Worm (Caenorhabditis elegans) whole organism, L4 larva: ENCODE measurements around the gene col-101.

ENCODE experiments used
- F10B5.3 ChIP-seq: sonication (generic microtip); optimal IDR thresholded peaks from 2 replicates; lab custom pipeline; 2016; ENCODE audit warnings: mild to moderate bottlenecking, missing genetic modification characterization, missing compliant biosample characterization
- F49E8.2 ChIP-seq: sonication (generic microtip); optimal IDR thresholded peaks from 2 replicates; lab custom pipeline; 2016; ENCODE audit warnings: missing compliant biosample characterization, mild to moderate bottlenecking, missing genetic modification characterization, borderline replicate concordance
- Y48G9A.11 ChIP-seq: fragments of 200-800 bp; sonication (Bioruptor generic); IDR thresholded peaks from 2 replicates; pipeline ENCODE4 v1.3.6; 2022; ENCODE audit warnings: missing genetic modification reagents, missing genetic modification characterization, missing compliant biosample characterization
- aly-2 ChIP-seq: sonication (generic microtip); optimal IDR thresholded peaks from 2 replicates; lab custom pipeline; 2018; ENCODE audit warnings: missing biosample characterization, missing genetic modification characterization
- attf-4 ChIP-seq: sonication (generic microtip); optimal IDR thresholded peaks from 3 replicates; lab custom pipeline; 2017; ENCODE audit warnings: missing biosample characterization, missing genetic modification characterization
- ceh-20 ChIP-seq: fragments of 200-800 bp; sonication (Bioruptor generic); IDR thresholded peaks from 2 replicates; pipeline ENCODE4 v1.3.6; 2022; ENCODE audit warnings: missing genetic modification reagents, missing genetic modification characterization, missing compliant biosample characterization
- ceh-28 ChIP-seq: fragments of 150-350 bp; optimal IDR thresholded peaks from 2 replicates; lab custom pipeline; 2014; ENCODE audit warnings: missing biosample characterization, missing genetic modification reagents, missing genetic modification characterization
- ceh-32 ChIP-seq: sonication (generic microtip); optimal IDR thresholded peaks from 2 replicates; lab custom pipeline; 2016; ENCODE audit warnings: mild to moderate bottlenecking, missing genetic modification characterization, missing compliant biosample characterization; ENCODE audit not compliant: poor library complexity
- ceh-44 ChIP-seq: fragments of 200-800 bp; sonication (Bioruptor generic); IDR thresholded peaks from 2 replicates; pipeline ENCODE4 v1.3.6; 2022; ENCODE audit warnings: missing genetic modification reagents, missing genetic modification characterization, missing compliant biosample characterization
- ceh-62 ChIP-seq: sonication (generic microtip); optimal IDR thresholded peaks from 2 replicates; lab custom pipeline; 2017; ENCODE audit warnings: missing biosample characterization, missing genetic modification characterization
- ctbp-1 ChIP-seq: fragments of 200-800 bp; sonication (Bioruptor generic); IDR thresholded peaks from 2 replicates; pipeline ENCODE4 v1.3.6; 2022; ENCODE audit warnings: missing genetic modification reagents, missing genetic modification characterization, missing compliant biosample characterization
- daf-12 ChIP-seq: fragments of 150-350 bp; optimal IDR thresholded peaks from 2 replicates; lab custom pipeline; 2014; ENCODE audit warnings: missing biosample characterization, missing genetic modification reagents, missing genetic modification characterization
- daf-16 ChIP-seq, 3 experiments: sonication (generic microtip); optimal IDR thresholded peaks; 2 replicates each; lab custom pipeline; 2016 to 2017; ENCODE audit warnings: missing genetic modification characterization in 3 of 3, missing genetic modification reagents in 3 of 3, mild to moderate bottlenecking in 2 of 3, missing compliant biosample characterization in 2 of 3, missing biosample characterization in 1 of 3, moderate library complexity in 1 of 3
- daf-8 ChIP-seq: fragments of 200-800 bp; sonication (Bioruptor generic); IDR thresholded peaks from 2 replicates; pipeline ENCODE4 v1.3.6; 2022; ENCODE audit warnings: missing genetic modification characterization, missing compliant biosample characterization
- dmd-6 ChIP-seq: fragments of 200-800 bp; sonication (Bioruptor generic); IDR thresholded peaks from 2 replicates; pipeline ENCODE4 v1.3.6; 2022; ENCODE audit warnings: missing genetic modification reagents, missing genetic modification characterization, missing compliant biosample characterization
- dpl-1 ChIP-seq: fragments of 150-350 bp; optimal IDR thresholded peaks from 2 replicates; lab custom pipeline; 2014; ENCODE audit warnings: missing biosample characterization, missing genetic modification reagents, missing genetic modification characterization
- duxl-1 ChIP-seq: sonication (generic microtip); optimal IDR thresholded peaks from 2 replicates; lab custom pipeline; 2016; ENCODE audit warnings: mild to moderate bottlenecking, missing genetic modification characterization, moderate library complexity, missing compliant biosample characterization; ENCODE audit not compliant: poor library complexity
- dve-1 ChIP-seq: sonication (generic microtip); optimal IDR thresholded peaks from 2 replicates; lab custom pipeline; 2017; ENCODE audit warnings: antibody characterized with exemption, mild to moderate bottlenecking, missing genetic modification characterization, missing compliant biosample characterization; ENCODE audit not compliant: insufficient read depth
- egl-27 ChIP-seq: sonication (generic microtip); optimal IDR thresholded peaks from 3 replicates; lab custom pipeline; 2017; ENCODE audit warnings: missing biosample characterization, missing genetic modification reagents, missing genetic modification characterization
- gei-8 ChIP-seq: fragments of 200-800 bp; sonication (Bioruptor generic); optimal IDR thresholded peaks from 2 replicates; lab custom pipeline; 2018; ENCODE audit warnings: mild to moderate bottlenecking, missing genetic modification characterization, missing compliant biosample characterization
- hlh-11 ChIP-seq: fragments of 200-800 bp; sonication (Bioruptor generic); optimal IDR thresholded peaks from 2 replicates; lab custom pipeline; 2018; ENCODE audit warnings: mild to moderate bottlenecking, missing genetic modification characterization, missing compliant biosample characterization
- hlh-30 ChIP-seq: sonication (generic microtip); optimal IDR thresholded peaks from 2 replicates; lab custom pipeline; 2017; ENCODE audit warnings: antibody characterized with exemption, mild to moderate bottlenecking, missing genetic modification characterization, missing compliant biosample characterization; ENCODE audit not compliant: insufficient read depth
- lin-1 ChIP-seq: fragments of 200-800 bp; sonication (Bioruptor generic); IDR thresholded peaks from 2 replicates; pipeline ENCODE4 v1.3.6; 2022; ENCODE audit warnings: missing genetic modification reagents, missing genetic modification characterization, missing compliant biosample characterization
- lin-13 ChIP-seq: fragments of 150-350 bp; optimal IDR thresholded peaks from 2 replicates; lab custom pipeline; 2014; ENCODE audit warnings: missing biosample characterization, missing genetic modification reagents, missing genetic modification characterization
- lin-15B ChIP-seq: fragments of 150-350 bp; sonication (generic microtip); optimal IDR thresholded peaks from 3 replicates; lab custom pipeline; 2014; ENCODE audit warnings: missing biosample characterization, missing genetic modification characterization
- lin-29 ChIP-seq: fragments of 200-800 bp; sonication (Bioruptor generic); IDR thresholded peaks from 2 replicates; pipeline ENCODE4 v1.3.6; 2022; ENCODE audit warnings: missing genetic modification reagents, missing genetic modification characterization, missing compliant biosample characterization
- lin-38 ChIP-seq: fragments of 200-800 bp; sonication (Bioruptor generic); IDR thresholded peaks from 2 replicates; pipeline ENCODE4 v1.3.6; 2022; ENCODE audit warnings: missing genetic modification reagents, missing genetic modification characterization, missing compliant biosample characterization
- lir-3 ChIP-seq: sonication (generic microtip); optimal IDR thresholded peaks from 2 replicates; lab custom pipeline; 2016; ENCODE audit warnings: mild to moderate bottlenecking, missing genetic modification characterization, missing compliant biosample characterization
- lsy-2 ChIP-seq, 2 experiments: fragments of 150-350 bp in 1 of 2; sonication (generic microtip) in 1 of 2; optimal IDR thresholded peaks; 2 replicates each; lab custom pipeline; 2014 to 2017; ENCODE audit warnings: missing biosample characterization in 2 of 2, missing genetic modification characterization in 2 of 2
- madf-9 ChIP-seq: fragments of 200-800 bp; sonication (Bioruptor generic); conservative IDR thresholded peaks from 2 replicates; pipeline ENCODE4 v1.3.6; 2022; ENCODE audit warnings: missing genetic modification reagents, missing genetic modification characterization, missing compliant biosample characterization
- mdl-1 ChIP-seq, 2 experiments: fragments of 150-350 bp in 1 of 2; sonication (generic microtip) in 1 of 2; optimal IDR thresholded peaks; 2 replicates each; lab custom pipeline; 2014 to 2017; ENCODE audit warnings: missing biosample characterization in 2 of 2, missing genetic modification characterization in 2 of 2
- mdt-29 ChIP-seq: fragments of 200-800 bp; sonication (Bioruptor generic); IDR thresholded peaks from 2 replicates; pipeline ENCODE4 v1.3.6; 2022; ENCODE audit warnings: missing genetic modification reagents, missing genetic modification characterization, missing compliant biosample characterization
- mxl-2 ChIP-seq: fragments of 200-800 bp; sonication (Bioruptor generic); conservative IDR thresholded peaks from 2 replicates; pipeline ENCODE4 v1.3.6; 2022; ENCODE audit warnings: missing genetic modification reagents, missing genetic modification characterization, missing compliant biosample characterization
- mxl-3 ChIP-seq: fragments of 200-800 bp; sonication (Bioruptor generic); optimal IDR thresholded peaks from 2 replicates; lab custom pipeline; 2018; ENCODE audit warnings: mild to moderate bottlenecking, missing genetic modification characterization, missing compliant biosample characterization
- nhr-237 ChIP-seq: sonication (generic microtip); optimal IDR thresholded peaks from 2 replicates; lab custom pipeline; 2017; ENCODE audit warnings: missing biosample characterization, missing genetic modification characterization
- nhr-28 ChIP-seq: fragments of 150-350 bp; optimal IDR thresholded peaks from 2 replicates; lab custom pipeline; 2014; ENCODE audit warnings: missing biosample characterization, missing genetic modification characterization
- nhr-6 ChIP-seq: fragments of 150-350 bp; optimal IDR thresholded peaks from 2 replicates; lab custom pipeline; 2014; ENCODE audit warnings: missing biosample characterization, missing genetic modification characterization
- nhr-76 ChIP-seq: fragments of 150-350 bp; optimal IDR thresholded peaks from 2 replicates; lab custom pipeline; 2014; ENCODE audit warnings: missing biosample characterization, missing genetic modification characterization
- nhr-77 ChIP-seq: fragments of 150-350 bp; optimal IDR thresholded peaks from 2 replicates; lab custom pipeline; 2014; ENCODE audit warnings: missing biosample characterization, missing genetic modification characterization
- php-3 ChIP-seq: fragments of 200-800 bp; sonication (Bioruptor generic); IDR thresholded peaks from 2 replicates; pipeline ENCODE4 v1.3.6; 2022; ENCODE audit warnings: missing genetic modification reagents, missing genetic modification characterization, missing compliant biosample characterization
- pqm-1 ChIP-seq: sonication (generic microtip); optimal IDR thresholded peaks from 2 replicates; lab custom pipeline; 2017; ENCODE audit warnings: missing biosample characterization, missing genetic modification characterization
- saeg-2 ChIP-seq: fragments of 200-800 bp; sonication (Bioruptor generic); IDR thresholded peaks from 2 replicates; pipeline ENCODE4 v1.3.6; 2022; ENCODE audit warnings: missing genetic modification reagents, missing genetic modification characterization, missing compliant biosample characterization
- set-16 ChIP-seq: fragments of 200-800 bp; sonication (Bioruptor generic); IDR thresholded peaks from 2 replicates; pipeline ENCODE4 v1.3.6; 2022; ENCODE audit warnings: missing genetic modification reagents, missing genetic modification characterization, missing compliant biosample characterization
- snpc-1.2 ChIP-seq: fragments of 200-800 bp; sonication (Bioruptor generic); IDR thresholded peaks from 2 replicates; pipeline ENCODE4 v1.3.6; 2022; ENCODE audit warnings: missing genetic modification reagents, missing genetic modification characterization, missing compliant biosample characterization
- snpc-4 ChIP-seq: fragments of 150-350 bp; optimal IDR thresholded peaks from 2 replicates; lab custom pipeline; 2014; ENCODE audit warnings: missing biosample characterization, missing genetic modification characterization
- spr-1 ChIP-seq: sonication (generic microtip); optimal IDR thresholded peaks from 2 replicates; lab custom pipeline; 2016; ENCODE audit warnings: mild to moderate bottlenecking, missing genetic modification characterization, missing compliant biosample characterization
- tra-1 ChIP-seq: fragments of 200-800 bp; sonication (Bioruptor generic); IDR thresholded peaks from 2 replicates; pipeline ENCODE4 v1.3.6; 2022; ENCODE audit warnings: missing genetic modification reagents, missing genetic modification characterization, missing compliant biosample characterization
- vab-7 ChIP-seq: fragments of 200-800 bp; sonication (Bioruptor generic); IDR thresholded peaks from 2 replicates; pipeline ENCODE4 v1.3.6; 2022; ENCODE audit warnings: missing genetic modification reagents, missing genetic modification characterization, missing compliant biosample characterization
- zag-1 ChIP-seq: fragments of 150-350 bp; optimal IDR thresholded peaks from 2 replicates; lab custom pipeline; 2014; ENCODE audit warnings: missing biosample characterization, missing genetic modification characterization
- zip-2 ChIP-seq: fragments of 150-350 bp; optimal IDR thresholded peaks from 2 replicates; lab custom pipeline; 2014; ENCODE audit warnings: missing biosample characterization, missing genetic modification characterization
- ztf-11 ChIP-seq: fragments of 150-350 bp; optimal IDR thresholded peaks from 2 replicates; lab custom pipeline; 2014; ENCODE audit warnings: missing biosample characterization, missing genetic modification characterization

Gene col-101

DNA sequence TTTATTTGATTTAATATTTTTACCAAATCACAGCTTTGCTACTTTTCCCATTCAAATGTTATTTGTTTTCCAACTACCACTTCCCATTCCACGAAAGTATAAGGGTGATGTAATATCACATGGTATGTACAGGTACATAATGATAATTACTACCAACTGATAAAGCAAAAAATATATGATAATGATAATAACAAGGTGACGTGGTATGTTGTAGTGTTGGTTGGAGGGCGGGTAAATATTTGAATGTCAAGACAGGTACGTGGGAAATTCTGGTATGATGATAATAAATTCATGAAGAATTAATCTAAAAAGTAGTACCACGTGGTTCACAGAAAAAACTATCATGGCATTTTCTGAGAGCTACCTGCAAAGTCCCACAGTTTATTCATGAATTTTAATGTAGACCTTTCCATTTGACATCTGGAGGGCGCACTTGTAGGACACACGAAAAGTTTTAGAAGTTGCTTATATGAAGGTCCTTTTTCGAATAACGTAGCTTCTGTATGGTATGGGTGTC lies 34.9 kb downstream of the col-101 start (continued):
- TF ChIP-seq mdl-1 (tag; optimal IDR thresholded peaks at IDR 0.05; lab: Kevin White, UChicago) = peak in 1 of 2 experiments; percentile 71
- no peak for TF ChIP-seq ceh-28 (tag; lab: Kevin White, UChicago)
- TF ChIP-seq hlh-30 (tag; lab: Kevin White, UChicago) = peak; percentile 64
- no peak for TF ChIP-seq lin-29 (GFP tag; lab: Robert Waterston, UW)
- no peak for TF ChIP-seq nhr-237 (tag; lab: Kevin White, UChicago)
- TF ChIP-seq dmd-6 (GFP tag; lab: Robert Waterston, UW) = peak; percentile 74
- peak; percentile 34 for TF ChIP-seq nhr-6 (tag; lab: Kevin White, UChicago)
- no peak for TF ChIP-seq mxl-2 (GFP tag; lab: Robert Waterston, UW)
- TF ChIP-seq egl-27 (tag; lab: Kevin White, UChicago) = no peak
- TF ChIP-seq spr-1 (tag; lab: Kevin White, UChicago) = peak; percentile 57
- TF ChIP-seq F10B5.3 (tag; lab: Kevin White, UChicago) = no peak
- TF ChIP-seq lsy-2 (tag; optimal IDR thresholded peaks at IDR 0.05; lab: Kevin White, UChicago) = peak in 1 of 2 experiments; percentile 13
- TF ChIP-seq dve-1 = peak; percentile 91
- TF ChIP-seq vab-7 = no peak
- TF ChIP-seq ceh-62 (tag; lab: Kevin White, UChicago) = no peak
- no peak for TF ChIP-seq saeg-2
- TF ChIP-seq nhr-28 = peak; percentile 96
- no peak for TF ChIP-seq mdt-29 (GFP tag; lab: Robert Waterston, UW)
- TF ChIP-seq mxl-3 = peak; percentile 60
- TF ChIP-seq ceh-20 (GFP tag; lab: Robert Waterston, UW) = no peak
- peak; percentile 50 for TF ChIP-seq gei-8
- TF ChIP-seq ceh-44 (GFP tag; lab: Robert Waterston, UW) = no peak
- TF ChIP-seq nhr-76 (tag; lab: Kevin White, UChicago) = no peak
- TF ChIP-seq snpc-4 (tag; lab: Kevin White, UChicago) = no peak
- no peak for TF ChIP-seq duxl-1
- TF ChIP-seq snpc-1.2 (GFP tag; lab: Robert Waterston, UW) = no peak
- peak in 1 of 2 experiments; percentile 47 for TF ChIP-seq daf-16 (GFP tag; optimal IDR thresholded peaks at IDR 0.05; lab: Kevin White, UChicago)
- peak; percentile 98 for TF ChIP-seq daf-16 (tag; optimal IDR thresholded peaks at IDR 0.05; lab: Kevin White, UChicago)
- TF ChIP-seq madf-9 (GFP tag; lab: Robert Waterston, UW) = no peak
- no peak for TF ChIP-seq lir-3 (tag; lab: Kevin White, UChicago)
- no peak for TF ChIP-seq daf-8 (GFP tag; lab: Robert Waterston, UW)
- no peak for TF ChIP-seq lin-13 (GFP tag; lab: Kevin White, UChicago)
- no peak for TF ChIP-seq ctbp-1 (GFP tag; lab: Robert Waterston, UW)
- TF ChIP-seq attf-4 (tag; lab: Kevin White, UChicago) = no peak
- no peak for TF ChIP-seq set-16 (GFP tag; lab: Robert Waterston, UW)
- no peak for TF ChIP-seq ztf-11
- TF ChIP-seq nhr-77 (tag; lab: Kevin White, UChicago) = peak; percentile 33
- TF ChIP-seq zip-2 (tag; lab: Kevin White, UChicago) = peak; percentile 58
- peak; percentile 97 for TF ChIP-seq pqm-1
- TF ChIP-seq lin-38 (GFP tag; lab: Robert Waterston, UW) = 0 out of 2 replicates have a peak, but pooled peaks have one; percentile 30
- no peak for TF ChIP-seq dpl-1 (GFP tag; lab: Kevin White, UChicago)
- peak; percentile 49; the same call in 1 of the 2 replicates for TF ChIP-seq tra-1
- peak; percentile 70 for TF ChIP-seq php-3 (GFP tag; lab: Robert Waterston, UW)
- no peak for TF ChIP-seq Y48G9A.11
- TF ChIP-seq hlh-11 (tag; lab: Kevin White, UChicago) = peak; percentile 84
- TF ChIP-seq lin-1 = peak; percentile 23; the same call in 1 of the 2 replicates
- no peak for TF ChIP-seq ceh-32 (tag; lab: Kevin White, UChicago)
- TF ChIP-seq aly-2 (tag; lab: Kevin White, UChicago) = no peak
- TF ChIP-seq lin-15B (tag; lab: Kevin White, UChicago) = no peak
- no peak for TF ChIP-seq zag-1 (tag; lab: Kevin White, UChicago)
- TF ChIP-seq F49E8.2 (tag; lab: Kevin White, UChicago) = no peak
- no peak for TF ChIP-seq daf-12
